Worm (Caenorhabditis elegans): Measurements from ENCODE around the gene thoc-2.
A peak's percentile ranks its signal among the peaks of the same experiment; 100 is the strongest.

thoc-2 gene

DNA sequence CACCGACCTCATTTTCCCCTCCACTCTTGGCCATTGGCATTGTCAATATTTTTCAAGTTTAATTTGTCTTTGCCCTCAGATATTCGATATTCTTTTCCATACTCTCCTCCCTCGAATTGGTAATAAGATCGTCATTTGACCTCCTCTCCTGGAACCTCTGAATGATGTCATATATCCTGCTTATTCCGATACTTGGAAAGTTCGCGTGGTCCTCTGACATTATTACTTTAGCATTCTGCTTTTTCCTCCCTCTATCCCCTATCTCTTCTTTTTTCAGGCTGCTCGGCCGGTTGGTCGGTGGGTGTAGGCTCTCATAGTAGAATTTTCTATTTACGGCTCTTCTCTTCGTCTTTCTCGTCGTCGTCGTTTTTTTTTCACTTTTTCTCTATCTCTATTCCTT, 15.4 kb upstream of the thoc-2 start (continued):
- no peak for TF ChIP-seq unc-98 (GFP tag; IDR thresholded peaks at IDR 0.05)
- TF ChIP-seq elt-2 (tag; optimal IDR thresholded peaks at IDR 0.05) = no peak
- TF ChIP-seq pag-3 (tag; optimal IDR thresholded peaks at IDR 0.05; ENCODE audit: borderline replicate concordance, insufficient read depth) = no peak
- no peak for TF ChIP-seq unc-130 (tag; optimal IDR thresholded peaks at IDR 0.05)
- TF ChIP-seq C04F5.9 (tag; optimal IDR thresholded peaks at IDR 0.05) = no peak
- no peak for TF ChIP-seq egl-27 (tag; optimal IDR thresholded peaks at IDR 0.05)
- TF ChIP-seq efl-3 (GFP tag; optimal IDR thresholded peaks at IDR 0.05) = no peak
- no peak for TF ChIP-seq nhr-90 (tag; optimal IDR thresholded peaks at IDR 0.05; ENCODE audit: poor library complexity)
- TF ChIP-seq lin-39 (tag; optimal IDR thresholded peaks at IDR 0.05) = no peak
- TF ChIP-seq C34B4.2 (tag; optimal IDR thresholded peaks at IDR 0.05) = no peak
- TF ChIP-seq C16A3.4 (tag; optimal IDR thresholded peaks at IDR 0.05) = no peak
- TF ChIP-seq dsc-1 (tag; optimal IDR thresholded peaks at IDR 0.05) = peak; percentile 5
- no peak for TF ChIP-seq aly-2 (tag; optimal IDR thresholded peaks at IDR 0.05)
- TF ChIP-seq ceh-88 (GFP tag; IDR thresholded peaks at IDR 0.05) = no peak
- TF ChIP-seq fos-1 (tag; optimal IDR thresholded peaks at IDR 0.05) = no peak
- TF ChIP-seq pqm-1 (tag; optimal IDR thresholded peaks at IDR 0.05) = no peak
- peak; percentile 27 for TF ChIP-seq ama-1 (optimal IDR thresholded peaks at IDR 0.05)
- TF ChIP-seq rnt-1 (tag; optimal IDR thresholded peaks at IDR 0.05) = no peak
- TF ChIP-seq unc-30 (tag; optimal IDR thresholded peaks at IDR 0.05) = no peak
- peak; percentile 54 for TF ChIP-seq tbx-2 (tag; optimal IDR thresholded peaks at IDR 0.05)
- TF ChIP-seq lin-14 (GFP tag; optimal IDR thresholded peaks at IDR 0.05) = peak; percentile 85
- no peak for TF ChIP-seq aha-1 (tag; optimal IDR thresholded peaks at IDR 0.05)
- TF ChIP-seq vab-15 (tag; optimal IDR thresholded peaks at IDR 0.05) = no peak
- TF ChIP-seq unc-86 (tag; optimal IDR thresholded peaks at IDR 0.05) = peak; percentile 97
- TF ChIP-seq nhr-47 (tag; optimal IDR thresholded peaks at IDR 0.05) = peak; percentile 71
- TF ChIP-seq nhr-84 (tag; optimal IDR thresholded peaks at IDR 0.05) = no peak
- no peak for TF ChIP-seq nhr-76 (tag; optimal IDR thresholded peaks at IDR 0.05)
- TF ChIP-seq lin-15B (tag; optimal IDR thresholded peaks at IDR 0.05) = no peak
- TF ChIP-seq lin-35 (GFP tag; optimal IDR thresholded peaks at IDR 0.05) = no peak
- no peak for TF ChIP-seq nhr-12 (tag; optimal IDR thresholded peaks at IDR 0.05)
- TF ChIP-seq ztf-4 (tag; optimal IDR thresholded peaks at IDR 0.05) = peak; percentile 10
- no peak for TF ChIP-seq ztf-11 (tag; optimal IDR thresholded peaks at IDR 0.05)
- peak; percentile 64 for TF ChIP-seq fkh-8 (tag; optimal IDR thresholded peaks at IDR 0.05)
- TF ChIP-seq lin-13 (GFP tag; optimal IDR thresholded peaks at IDR 0.05) = no peak
- no peak for TF ChIP-seq zag-1 (tag; optimal IDR thresholded peaks at IDR 0.05)
- no peak for TF ChIP-seq ceh-82 (tag; optimal IDR thresholded peaks at IDR 0.05)
- TF ChIP-seq ets-5 (GFP tag; IDR thresholded peaks at IDR 0.05) = no peak
- TF ChIP-seq lsy-2 (tag; optimal IDR thresholded peaks at IDR 0.05) = peak; percentile 10 to 24
- no peak for TF ChIP-seq nhr-237 (tag; optimal IDR thresholded peaks at IDR 0.05)
- no peak for TF ChIP-seq zip-4 (GFP tag; optimal IDR thresholded peaks at IDR 0.05)
- no peak for TF ChIP-seq efl-1 (optimal IDR thresholded peaks at IDR 0.05)
- TF ChIP-seq efl-1 (GFP tag; optimal IDR thresholded peaks at IDR 0.05 in 1 of 2) = no peak
- TF ChIP-seq nhr-28 (tag; optimal IDR thresholded peaks at IDR 0.05) = no peak
- TF ChIP-seq fkh-4 (tag; optimal IDR thresholded peaks at IDR 0.05; ENCODE audit: borderline replicate concordance) = no peak
- TF ChIP-seq skn-1 (tag; optimal IDR thresholded peaks at IDR 0.05) = no peak
- TF ChIP-seq swsn-7 (tag; optimal IDR thresholded peaks at IDR 0.05) = peak; percentile 54
- peak; percentile 21 for TF ChIP-seq ces-1 (GFP tag; optimal IDR thresholded peaks at IDR 0.05)
- no peak for TF ChIP-seq alr-1 (tag; optimal IDR thresholded peaks at IDR 0.05; ENCODE audit: borderline replicate concordance)
- no peak for TF ChIP-seq sox-4 (tag; optimal IDR thresholded peaks at IDR 0.05)
- TF ChIP-seq F16B12.6 (tag; optimal IDR thresholded peaks at IDR 0.05) = no peak
- TF ChIP-seq hlh-17 (GFP tag; optimal IDR thresholded peaks at IDR 0.05; ENCODE audit: borderline replicate concordance) = no peak
- no peak for TF ChIP-seq dpl-1 (GFP tag; optimal IDR thresholded peaks at IDR 0.05)
- no peak for TF ChIP-seq snu-23 (GFP tag; optimal IDR thresholded peaks at IDR 0.05)
- no peak for TF ChIP-seq snpc-4 (tag; optimal IDR thresholded peaks at IDR 0.05)
- TF ChIP-seq nhr-20 (tag; optimal IDR thresholded peaks at IDR 0.05) = no peak
